Worm (Caenorhabditis elegans) whole organism, young adult: Measurements from ENCODE around the gene cest-8.

Source experiments
- T07F8.4 ChIP-seq: sonication (generic microtip); optimal IDR thresholded peaks from 2 replicates; lab custom pipeline; 2016; ENCODE audit warnings: mild to moderate bottlenecking, missing genetic modification characterization, moderate library complexity, missing compliant biosample characterization
- Y79H2A.3 ChIP-seq: fragments of 200-800 bp; sonication (Bioruptor generic); conservative IDR thresholded peaks from 2 replicates; pipeline ENCODE4 v1.3.6; 2022; ENCODE audit warnings: missing genetic modification reagents, missing genetic modification characterization, missing compliant biosample characterization
- ama-1 ChIP-seq, 3 experiments: fragments of 150-350 bp in 1 of 3; sonication (generic microtip) in 2 of 3; optimal IDR thresholded peaks; 2 replicates each; lab custom pipeline; 2014 to 2018; ENCODE audit warnings: missing biosample characterization in 2 of 3, missing genetic modification characterization in 2 of 3, missing genetic modification reagents in 2 of 3
- dpl-1 ChIP-seq: fragments of 150-350 bp; optimal IDR thresholded peaks from 2 replicates; lab custom pipeline; 2014; ENCODE audit warnings: missing biosample characterization, missing genetic modification reagents, missing genetic modification characterization
- egl-44 ChIP-seq: fragments of 200-800 bp; sonication (Bioruptor generic); IDR thresholded peaks from 2 replicates; pipeline ENCODE4 v1.3.6; 2022; ENCODE audit warnings: missing genetic modification reagents, missing genetic modification characterization, missing compliant biosample characterization
- hmg-1.2 ChIP-seq: fragments of 200-800 bp; sonication (Bioruptor generic); IDR thresholded peaks from 2 replicates; pipeline ENCODE4 v1.3.6; 2022; ENCODE audit warnings: missing genetic modification reagents, missing genetic modification characterization, missing compliant biosample characterization
- let-526 ChIP-seq: fragments of 200-800 bp; sonication (Bioruptor generic); IDR thresholded peaks from 2 replicates; pipeline ENCODE4 v1.3.6; 2022; ENCODE audit warnings: missing genetic modification reagents, missing genetic modification characterization, missing compliant biosample characterization

DNA sequence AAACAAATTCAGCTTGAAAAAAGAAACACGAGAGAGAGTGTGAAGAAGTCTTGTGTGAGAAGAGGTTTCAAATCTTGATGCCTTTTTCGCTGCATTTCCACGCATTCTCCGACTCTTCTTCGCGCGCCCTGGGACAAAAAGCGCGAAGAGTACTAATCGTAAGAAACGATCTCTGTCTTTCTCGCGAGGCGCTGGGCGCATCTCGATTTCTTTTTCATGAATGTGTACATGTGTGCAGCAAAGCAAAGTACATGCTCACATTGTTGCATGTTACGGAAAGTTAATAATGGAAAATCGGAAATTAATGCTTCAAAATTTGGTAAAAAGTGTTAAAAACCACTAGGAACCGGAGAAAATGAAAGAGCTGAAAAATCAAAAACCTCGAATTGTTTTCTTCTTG, 41.9 kb upstream of the cest-8 start:
- TF ChIP-seq Y79H2A.3 (no peak), ama-1 (optimal IDR thresholded peaks at IDR 0.05; lab: Kevin White, UChicago) (no peak), ama-1 (GFP tag; optimal IDR thresholded peaks at IDR 0.05; lab: Kevin White, UChicago) (no peak), let-526 (GFP tag; lab: Robert Waterston, UW) (no peak), T07F8.4 (tag; lab: Kevin White, UChicago) (no peak), egl-44 (no peak), hmg-1.2 (GFP tag; lab: Robert Waterston, UW) (no peak), dpl-1 (GFP tag; lab: Kevin White, UChicago) (no peak)
